Worm (Caenorhabditis elegans) whole organism, L3 larva: ENCODE measurements around the gene Y15E3A.4.

Experiments
- R02D3.7 ChIP-seq: fragments of 150-350 bp; optimal IDR thresholded peaks from 2 replicates; lab custom pipeline; 2014; ENCODE audit warnings: missing biosample characterization, missing genetic modification characterization
- ZK546.5 ChIP-seq: sonication (generic microtip); optimal IDR thresholded peaks from 2 replicates; lab custom pipeline; 2017; ENCODE audit warnings: missing biosample characterization, missing genetic modification characterization
- aly-2 ChIP-seq: fragments of 150-350 bp; optimal IDR thresholded peaks from 2 replicates; lab custom pipeline; 2014; ENCODE audit warnings: missing biosample characterization, missing genetic modification characterization
- ama-1 ChIP-seq: fragments of 150-350 bp; optimal IDR thresholded peaks from 2 replicates; lab custom pipeline; 2018
- ceh-16 ChIP-seq: sonication (generic microtip); optimal IDR thresholded peaks from 2 replicates; lab custom pipeline; 2017; ENCODE audit warnings: missing biosample characterization, missing genetic modification characterization
- ceh-28 ChIP-seq: fragments of 150-350 bp; optimal IDR thresholded peaks from 2 replicates; lab custom pipeline; 2014; ENCODE audit warnings: missing biosample characterization, missing genetic modification reagents, missing genetic modification characterization
- ceh-82 ChIP-seq: fragments of 150-350 bp; optimal IDR thresholded peaks from 2 replicates; lab custom pipeline; 2014; ENCODE audit warnings: missing biosample characterization, missing genetic modification characterization
- ceh-9 ChIP-seq: sonication (generic microtip); optimal IDR thresholded peaks from 2 replicates; lab custom pipeline; 2018; ENCODE audit warnings: missing biosample characterization, missing genetic modification characterization
- daf-12 ChIP-seq: fragments of 150-350 bp; optimal IDR thresholded peaks from 2 replicates; lab custom pipeline; 2014; ENCODE audit warnings: missing biosample characterization, missing genetic modification reagents, missing genetic modification characterization
- egl-5 ChIP-seq: fragments of 150-350 bp; optimal IDR thresholded peaks from 2 replicates; lab custom pipeline; 2017; ENCODE audit warnings: missing biosample characterization, missing genetic modification reagents, missing genetic modification characterization, inconsistent platforms
- elt-1 ChIP-seq: fragments of 150-350 bp; optimal IDR thresholded peaks from 2 replicates; lab custom pipeline; 2014; ENCODE audit warnings: missing biosample characterization, missing genetic modification characterization
- elt-3 ChIP-seq, 3 experiments: fragments of 150-350 bp in 1 of 3; sonication (generic microtip) in 2 of 3; optimal IDR thresholded peaks; 2 replicates in 2 of 3; 4 replicates in 1 of 3; lab custom pipeline; 2014 to 2017; ENCODE audit warnings: missing biosample characterization in 3 of 3, missing genetic modification characterization in 3 of 3
- eor-1 ChIP-seq, 2 experiments: fragments of 150-350 bp; optimal IDR thresholded peaks; 2 replicates each; lab custom pipeline; 2014 to 2018; ENCODE audit warnings: missing biosample characterization in 2 of 2, missing genetic modification characterization in 2 of 2
- fkh-2 ChIP-seq: fragments of 150-350 bp; optimal IDR thresholded peaks from 2 replicates; lab custom pipeline; 2014; ENCODE audit warnings: missing biosample characterization, missing genetic modification reagents, missing genetic modification characterization
- fos-1 ChIP-seq: fragments of 150-350 bp; optimal IDR thresholded peaks from 2 replicates; lab custom pipeline; 2014; ENCODE audit warnings: missing biosample characterization, missing genetic modification characterization
- hmg-11 ChIP-seq: sonication (generic microtip); optimal IDR thresholded peaks from 2 replicates; lab custom pipeline; 2016; ENCODE audit warnings: missing genetic modification characterization, missing compliant biosample characterization
- jun-1 ChIP-seq: fragments of 150-350 bp; optimal IDR thresholded peaks from 2 replicates; lab custom pipeline; 2014; ENCODE audit warnings: missing biosample characterization, missing genetic modification reagents, missing genetic modification characterization
- lin-39 ChIP-seq: fragments of 150-350 bp; optimal IDR thresholded peaks from 2 replicates; lab custom pipeline; 2018; ENCODE audit warnings: missing biosample characterization, missing genetic modification reagents, missing genetic modification characterization
- lsy-12 ChIP-seq: sonication (generic microtip); optimal IDR thresholded peaks from 2 replicates; lab custom pipeline; 2016; ENCODE audit warnings: mild to moderate bottlenecking, missing genetic modification characterization, missing compliant biosample characterization
- mml-1 ChIP-seq: fragments of 150-350 bp; sonication (generic microtip); optimal IDR thresholded peaks from 3 replicates; lab custom pipeline; 2014; ENCODE audit warnings: missing biosample characterization, missing genetic modification characterization
- nfya-1 ChIP-seq: sonication (generic microtip); optimal IDR thresholded peaks from 2 replicates; lab custom pipeline; 2017; ENCODE audit warnings: missing genetic modification characterization, mild to moderate bottlenecking, missing compliant biosample characterization, antibody characterized with exemption, moderate library complexity; ENCODE audit not compliant: insufficient read depth
- nhr-11 ChIP-seq: fragments of 150-350 bp; optimal IDR thresholded peaks from 2 replicates; lab custom pipeline; 2014; ENCODE audit warnings: missing biosample characterization, missing genetic modification characterization
- nhr-12 ChIP-seq: fragments of 150-350 bp; optimal IDR thresholded peaks from 2 replicates; lab custom pipeline; 2014; ENCODE audit warnings: missing biosample characterization, missing genetic modification characterization
- nhr-23 ChIP-seq: fragments of 150-350 bp; optimal IDR thresholded peaks from 2 replicates; lab custom pipeline; 2014; ENCODE audit warnings: missing biosample characterization, missing genetic modification reagents, missing genetic modification characterization
- nhr-237 ChIP-seq: fragments of 150-350 bp; optimal IDR thresholded peaks from 2 replicates; lab custom pipeline; 2014; ENCODE audit warnings: missing biosample characterization, missing genetic modification characterization
- nhr-25 ChIP-seq: sonication (generic microtip); optimal IDR thresholded peaks from 2 replicates; lab custom pipeline; 2017; ENCODE audit warnings: missing biosample characterization, missing genetic modification characterization
- nhr-28 ChIP-seq: fragments of 150-350 bp; optimal IDR thresholded peaks from 2 replicates; lab custom pipeline; 2014; ENCODE audit warnings: missing biosample characterization, missing genetic modification characterization
- nhr-43 ChIP-seq: sonication (generic microtip); optimal IDR thresholded peaks from 2 replicates; lab custom pipeline; 2016; ENCODE audit warnings: mild to moderate bottlenecking, missing genetic modification characterization, missing compliant biosample characterization; ENCODE audit not compliant: poor library complexity, severe bottlenecking
- nhr-67 ChIP-seq: fragments of 150-350 bp; optimal IDR thresholded peaks from 2 replicates; lab custom pipeline; 2014; ENCODE audit warnings: missing biosample characterization, missing genetic modification characterization
- nhr-77 ChIP-seq: fragments of 150-350 bp; optimal IDR thresholded peaks from 2 replicates; lab custom pipeline; 2014; ENCODE audit warnings: missing biosample characterization, missing genetic modification characterization
- pha-4 ChIP-seq: fragments of 150-350 bp; optimal IDR thresholded peaks from 2 replicates; lab custom pipeline; 2014; ENCODE audit warnings: missing biosample characterization, missing genetic modification reagents, missing genetic modification characterization
- sea-2 ChIP-seq: fragments of 150-350 bp; sonication (generic microtip); optimal IDR thresholded peaks from 4 replicates; lab custom pipeline; 2014; ENCODE audit warnings: missing biosample characterization, missing genetic modification reagents, missing genetic modification characterization
- skn-1 ChIP-seq: fragments of 150-350 bp; optimal IDR thresholded peaks from 2 replicates; lab custom pipeline; 2014; ENCODE audit warnings: missing biosample characterization, missing genetic modification characterization
- tbx-2 ChIP-seq: sonication (generic microtip); optimal IDR thresholded peaks from 2 replicates; lab custom pipeline; 2016; ENCODE audit warnings: mild to moderate bottlenecking, missing genetic modification characterization, missing compliant biosample characterization
- unc-39 ChIP-seq: sonication (generic microtip); optimal IDR thresholded peaks from 4 replicates; lab custom pipeline; 2017; ENCODE audit warnings: missing biosample characterization, missing genetic modification characterization
- unc-62 ChIP-seq: fragments of 150-350 bp; sonication (generic microtip); optimal IDR thresholded peaks from 4 replicates; lab custom pipeline; 2014; ENCODE audit warnings: missing biosample characterization, missing genetic modification reagents, missing genetic modification characterization

The Y15E3A.4 gene

ce11 chrX:15302863-15303262, 27.9 kb upstream of the Y15E3A.4 start, which contains the start of gene ser-2:
TSS of gene ser-2 (minus strand) at chrX:15302963.
- TF ChIP-seq lin-39, result peak; percentile 10
- TF ChIP-seq nhr-43 (tag; lab: Kevin White, UChicago), result no peak

DNA sequence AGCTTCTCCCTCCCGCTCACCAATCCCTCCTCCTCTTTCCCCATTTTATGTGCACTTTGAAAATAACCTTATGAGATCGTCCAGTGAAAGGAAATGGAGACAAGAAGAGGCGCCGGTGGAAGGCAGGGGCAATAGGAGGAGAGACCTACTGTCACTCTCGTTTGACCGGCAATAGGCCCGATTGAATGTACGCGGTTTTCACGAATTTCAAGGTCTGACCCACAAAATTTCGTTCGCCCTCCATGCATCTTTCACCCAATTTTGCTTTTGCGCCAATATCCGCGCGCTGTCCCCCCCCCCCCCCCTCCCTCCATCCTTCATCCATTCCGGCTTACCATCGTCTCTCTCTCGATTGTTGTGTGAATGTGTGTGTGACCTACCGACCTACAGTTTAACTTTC, 23.1 kb upstream of the Y15E3A.4 start:
- TF ChIP-seq daf-12 (tag; lab: Kevin White, UChicago), result no peak
- peak; percentile 77 for TF ChIP-seq nhr-23
- TF ChIP-seq nhr-25, result peak; percentile 4
- no peak for TF ChIP-seq fos-1 (tag; lab: Kevin White, UChicago)
- no peak for TF ChIP-seq ceh-9

DNA sequence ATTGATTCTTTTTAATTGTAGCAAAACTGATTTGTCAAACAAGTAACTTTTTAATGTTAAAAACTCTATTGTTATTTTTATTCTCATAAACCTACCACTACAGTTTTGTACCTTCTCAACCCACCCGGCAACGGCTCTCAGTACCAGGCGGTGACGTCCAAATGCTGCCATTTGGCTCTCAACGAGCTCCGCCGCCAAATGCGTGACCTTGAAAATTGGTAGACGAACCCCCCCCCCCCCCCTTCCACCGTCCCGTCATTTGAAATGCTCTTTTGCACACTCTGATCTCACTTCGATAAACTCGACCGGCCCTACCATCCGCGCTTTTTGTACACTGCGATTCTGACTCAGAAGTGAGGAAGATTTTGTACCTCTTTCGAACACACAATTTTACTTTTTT, 22.1 kb upstream of the Y15E3A.4 start:
- TF ChIP-seq hmg-11 (tag; lab: Kevin White, UChicago) (no peak), ama-1 (no peak), nfya-1 (tag; lab: Kevin White, UChicago) (no peak), nhr-43 (tag; lab: Kevin White, UChicago) (no peak), egl-5 (tag; lab: Kevin White, UChicago) (no peak), nhr-11 (tag; lab: Kevin White, UChicago) (no peak), nhr-77 (no peak), tbx-2 (tag; lab: Kevin White, UChicago) (no peak), ceh-82 (tag; lab: Kevin White, UChicago) (no peak), nhr-28 (tag; lab: Kevin White, UChicago) (no peak), R02D3.7 (tag; lab: Kevin White, UChicago) (no peak), unc-39 (tag; lab: Kevin White, UChicago) (no peak), fkh-2 (no peak), unc-62 (no peak)
- TF ChIP-seq, all 47 proteins: peak for 0

DNA sequence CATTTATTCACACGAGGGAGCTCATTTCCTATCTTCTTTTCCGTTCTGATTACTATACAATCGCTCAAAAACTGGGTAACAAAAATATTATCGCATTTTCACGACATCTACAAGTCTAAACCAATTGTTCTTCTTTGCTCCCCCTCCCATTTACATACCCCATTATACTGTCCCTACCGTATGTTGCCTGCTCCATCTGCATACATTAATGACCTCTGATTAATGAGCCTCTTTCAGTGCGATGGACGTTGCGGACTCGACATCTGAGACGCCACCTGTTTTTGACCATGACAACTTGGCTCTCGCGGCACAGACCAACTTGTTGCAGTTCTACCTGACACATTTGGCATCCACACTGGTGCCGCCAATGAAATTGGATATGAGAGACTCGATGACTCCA, 21.6 kb upstream of the Y15E3A.4 start, which contains the start of gene nhr-91:
TSS of gene nhr-91 (plus strand) at position 232 of the 400 bp plus-strand sequence.
- TF ChIP-seq nhr-25 (no peak), tbx-2 (tag; lab: Kevin White, UChicago) (no peak), ceh-16 (tag; lab: Kevin White, UChicago) (no peak), hmg-11 (tag; lab: Kevin White, UChicago) (no peak), sea-2 (no peak), pha-4 (tag; lab: Kevin White, UChicago) (no peak), R02D3.7 (tag; lab: Kevin White, UChicago) (no peak), jun-1 (tag; lab: Kevin White, UChicago) (no peak), nhr-237 (tag; lab: Kevin White, UChicago) (no peak), nhr-67 (tag; lab: Kevin White, UChicago) (no peak)

ce11 chrX:15310330-15310776, 20.4 kb upstream of the Y15E3A.4 start:
- TF ChIP-seq fos-1 (tag; lab: Kevin White, UChicago) (no peak), sea-2 (no peak), nhr-25 (peak; percentile 86), mml-1 (tag; lab: Kevin White, UChicago) (no peak), nhr-77 (no peak), ceh-28 (no peak), elt-3 (tag; optimal IDR thresholded peaks at IDR 0.05; lab: Kevin White, UChicago) (peak in 1 of 3 experiments; percentile 11), hmg-11 (tag; lab: Kevin White, UChicago) (no peak), unc-62 (no peak), lsy-12 (peak; percentile 66), elt-1 (tag; lab: Kevin White, UChicago) (no peak), nhr-12 (no peak), R02D3.7 (tag; lab: Kevin White, UChicago) (no peak), nhr-23 (peak; percentile 85), pha-4 (tag; lab: Kevin White, UChicago) (no peak), eor-1 (tag; optimal IDR thresholded peaks at IDR 0.05; lab: Kevin White, UChicago) (no peak), unc-39 (tag; lab: Kevin White, UChicago) (no peak), tbx-2 (tag; lab: Kevin White, UChicago) (peak; percentile 8), ceh-9 (no peak), jun-1 (tag; lab: Kevin White, UChicago) (no peak), ceh-16 (tag; lab: Kevin White, UChicago) (no peak), ZK546.5 (tag; lab: Kevin White, UChicago) (no peak), aly-2 (tag; lab: Kevin White, UChicago) (no peak), skn-1 (tag; lab: Kevin White, UChicago) (no peak), nhr-67 (tag; lab: Kevin White, UChicago) (no peak), egl-5 (tag; lab: Kevin White, UChicago) (no peak)
